Fruit fly (Drosophila melanogaster) Kc167 (cell line): Measurements from ENCODE around the gene CG33125.

ENCODE experiments used
- Myc ChIP-seq: fragments of >200 bp; optimal IDR thresholded peaks from 2 replicates; lab custom pipeline; 2017; ENCODE audit warnings: missing external identifiers
- Sin3A ChIP-seq: fragments of >200 bp; optimal IDR thresholded peaks from 2 replicates; lab custom pipeline; 2018; ENCODE audit warnings: missing external identifiers
- h ChIP-seq: fragments of >200 bp; optimal IDR thresholded peaks from 3 replicates; lab custom pipeline; 2018; ENCODE audit warnings: missing external identifiers
- insv ChIP-seq: fragments of >200 bp; optimal IDR thresholded peaks from 3 replicates; lab custom pipeline; 2018; ENCODE audit warnings: missing external identifiers
- psq ChIP-seq: fragments of >200 bp; optimal IDR thresholded peaks from 2 replicates; lab custom pipeline; 2017; ENCODE audit warnings: missing external identifiers
- ttk ChIP-seq: sonication (Bioruptor generic); optimal IDR thresholded peaks from 2 replicates; lab custom pipeline; 2017; ENCODE audit warnings: missing external identifiers

CG33125 gene

DNA sequence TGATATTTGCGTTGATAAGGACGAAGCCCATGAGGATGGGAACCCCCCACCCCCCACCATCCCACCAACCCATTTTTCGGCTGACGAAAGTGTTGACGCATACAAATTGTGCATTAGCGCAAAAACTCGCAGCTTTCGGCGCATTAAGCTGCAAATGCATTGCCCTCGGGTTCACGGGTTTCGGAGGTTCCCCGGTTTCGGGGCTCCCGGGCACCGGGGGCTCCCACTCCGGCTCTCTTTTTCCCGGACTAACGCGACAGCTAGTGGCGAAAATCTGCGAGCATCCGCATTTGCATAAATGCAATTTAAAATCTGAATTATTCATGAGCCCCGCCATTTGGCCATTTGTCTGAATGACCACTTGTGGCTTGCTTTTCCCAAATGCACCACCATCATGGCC lies 24.7 kb downstream of the CG33125 start:
- TF ChIP-seq Myc (lab: Kevin White, UChicago) (no peak), Sin3A (lab: Kevin White, UChicago) (no peak), ttk (no peak), h (lab: Kevin White, UChicago) (no peak), insv (no peak), psq (lab: Kevin White, UChicago) (no peak)

DNA sequence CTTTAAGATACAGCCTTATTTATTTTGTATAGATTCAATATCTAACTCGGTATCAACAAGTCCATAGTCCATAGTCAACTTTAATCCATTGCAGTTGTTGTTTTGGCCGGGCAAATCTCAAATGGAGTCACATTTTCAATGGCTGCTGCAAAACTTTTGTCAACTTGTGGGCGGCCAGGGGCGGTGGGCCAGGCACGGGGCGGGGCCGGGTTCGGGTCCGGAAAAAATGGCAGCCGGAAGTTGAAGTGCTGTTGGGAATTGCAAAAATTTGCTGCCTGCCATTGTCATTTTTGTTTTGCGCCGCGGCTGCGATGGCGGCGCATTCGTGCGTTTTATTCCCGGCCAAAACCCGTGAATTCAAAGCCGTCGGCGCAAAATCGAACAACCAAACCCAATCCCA lies 28.3 kb downstream of the CG33125 start:
- TF ChIP-seq h (lab: Kevin White, UChicago) (no peak), Myc (lab: Kevin White, UChicago) (no peak), ttk (no peak)

DNA sequence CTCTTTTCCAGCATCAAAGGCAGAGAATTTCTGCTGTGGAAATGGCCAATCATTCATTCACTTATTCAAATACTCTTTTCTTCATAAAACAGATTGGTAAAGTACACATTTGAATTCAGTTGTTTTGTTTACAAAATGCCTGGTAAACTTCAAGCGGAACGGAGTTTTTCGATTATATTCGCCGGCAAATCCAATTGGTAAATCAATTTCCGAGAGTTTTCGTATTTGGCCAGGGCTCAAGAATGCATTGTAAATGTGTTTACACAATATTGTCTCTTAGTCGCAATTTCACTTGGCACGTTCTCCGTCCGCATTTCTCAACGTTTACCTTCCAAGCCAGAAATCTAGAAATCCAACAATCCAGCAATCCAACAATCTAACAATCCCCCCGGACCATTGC lies 32.3 kb downstream of the CG33125 start, which contains the start of gene CG43403:
Gene CG43403, plus strand, starts transcription at position 301 of the 400 bp plus-strand sequence.
- no peak for TF ChIP-seq ttk
- TF ChIP-seq Myc (lab: Kevin White, UChicago): no peak
- TF ChIP-seq insv: no peak
- no peak for TF ChIP-seq psq (lab: Kevin White, UChicago)
- no peak for TF ChIP-seq h (lab: Kevin White, UChicago)
- TF ChIP-seq Sin3A (lab: Kevin White, UChicago): no peak

DNA sequence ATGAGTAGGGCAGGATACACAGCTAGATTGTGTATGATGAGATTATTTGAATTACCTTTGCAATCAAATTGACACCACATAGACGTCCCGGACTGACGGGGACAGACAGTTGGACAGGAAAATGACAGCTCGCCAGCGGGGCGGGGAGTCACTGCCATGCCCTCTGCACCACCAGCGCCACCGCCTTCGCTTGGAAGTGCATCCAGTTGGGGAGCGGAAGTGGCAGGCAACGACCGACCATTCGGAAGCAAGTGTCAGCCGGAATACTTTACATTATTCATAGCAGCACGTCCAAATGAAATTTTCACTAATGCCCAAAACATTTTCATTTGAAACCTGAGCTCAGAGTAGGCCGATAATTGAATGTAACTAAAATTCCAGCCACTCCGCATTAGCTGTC lies 42.5 kb downstream of the CG33125 start, which contains the start of gene CG15395:
Gene CG15395, plus strand, starts transcription at position 301 of the 400 bp plus-strand sequence.
- TF ChIP-seq ttk (no peak), h (lab: Kevin White, UChicago) (no peak), Sin3A (lab: Kevin White, UChicago) (no peak), insv (no peak), psq (lab: Kevin White, UChicago) (no peak), Myc (lab: Kevin White, UChicago) (no peak)

DNA sequence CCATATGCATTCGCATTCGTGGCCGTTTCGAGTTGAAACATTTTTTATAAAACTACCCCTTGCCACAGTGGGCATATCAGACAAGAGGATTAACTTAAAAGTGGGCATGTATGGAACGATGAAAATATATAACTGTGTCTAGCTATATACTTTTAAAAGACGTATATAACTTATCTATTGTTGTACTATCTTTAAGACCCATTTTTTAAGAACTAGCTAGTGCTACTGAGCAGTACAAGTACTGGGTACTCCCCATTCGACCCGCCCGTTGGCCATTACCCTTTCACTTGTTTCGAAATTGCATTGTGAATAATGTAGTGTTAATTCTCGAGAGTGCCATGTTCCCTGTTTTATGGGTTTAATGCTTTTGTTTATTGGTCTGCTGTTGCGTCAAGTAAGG lies 45.5 kb downstream of the CG33125 start:
- TF ChIP-seq Sin3A (lab: Kevin White, UChicago) (no peak), ttk (no peak), Myc (lab: Kevin White, UChicago) (no peak), insv (no peak), psq (lab: Kevin White, UChicago) (no peak), h (lab: Kevin White, UChicago) (no peak)
